Fruit fly (Drosophila melanogaster): ENCODE results near the gene Irk1.

Irk1 gene

dm6 chr3R:23164134-23164533, 4.0 kb upstream of the Irk1 start:
- TF ChIP-seq CTCF (optimal IDR thresholded peaks at IDR 0.05) (no peak), CG8478 (optimal IDR thresholded peaks at IDR 0.05) (no peak)

dm6 chr3R:23164630-23165029, 3.5 kb upstream of the Irk1 start:
- no peak for TF ChIP-seq CTCF (optimal IDR thresholded peaks at IDR 0.05)
- no peak for TF ChIP-seq CG8478 (optimal IDR thresholded peaks at IDR 0.05)

dm6 chr3R:23170335-23170734, 2.2 kb downstream of the Irk1 start:
- TF ChIP-seq CG8478 (optimal IDR thresholded peaks at IDR 0.05) (no peak), CTCF (optimal IDR thresholded peaks at IDR 0.05) (no peak)

- TF ChIP-seq CG8478 (optimal IDR thresholded peaks at IDR 0.05), result no peak
- no peak for TF ChIP-seq CTCF (optimal IDR thresholded peaks at IDR 0.05)
Measured at dm6 chr3R:23171867-23172266, 3.8 kb downstream of the Irk1 start.

- TF ChIP-seq CTCF (optimal IDR thresholded peaks at IDR 0.05) (no peak), CG8478 (optimal IDR thresholded peaks at IDR 0.05) (no peak)
Measured at dm6 chr3R:23173393-23173981, 5.4 kb downstream of the Irk1 start, which contains the start of gene CG46310. CG46310 (plus strand) TSS chr3R:23173873.

dm6 chr3R:23174739-23175138, 6.6 kb downstream of the Irk1 start:
- TF ChIP-seq CTCF (optimal IDR thresholded peaks at IDR 0.05) (no peak), CG8478 (optimal IDR thresholded peaks at IDR 0.05) (no peak)

dm6 chr3R:23175376-23175775, 7.3 kb downstream of the Irk1 start:
- no peak for TF ChIP-seq CG8478 (optimal IDR thresholded peaks at IDR 0.05)
- TF ChIP-seq CTCF (optimal IDR thresholded peaks at IDR 0.05), result no peak

dm6 chr3R:23176445-23177087, 8.4 kb downstream of the Irk1 start:
- TF ChIP-seq CG8478 (optimal IDR thresholded peaks at IDR 0.05), result no peak
- no peak for TF ChIP-seq CTCF (optimal IDR thresholded peaks at IDR 0.05)

- TF ChIP-seq CG8478 (optimal IDR thresholded peaks at IDR 0.05) (no peak), CTCF (optimal IDR thresholded peaks at IDR 0.05) (no peak)
Measured at dm6 chr3R:23177457-23177856, 9.3 kb downstream of the Irk1 start.

- TF ChIP-seq CTCF (optimal IDR thresholded peaks at IDR 0.05) (no peak), CG8478 (optimal IDR thresholded peaks at IDR 0.05) (no peak)
Measured at dm6 chr3R:23178052-23178591, 10.0 kb downstream of the Irk1 start.

dm6 chr3R:23179336-23179735, 11.2 kb downstream of the Irk1 start:
- TF ChIP-seq CG8478 (optimal IDR thresholded peaks at IDR 0.05), result no peak
- no peak for TF ChIP-seq CTCF (optimal IDR thresholded peaks at IDR 0.05)

- TF ChIP-seq CTCF (optimal IDR thresholded peaks at IDR 0.05), result no peak
- TF ChIP-seq CG8478 (optimal IDR thresholded peaks at IDR 0.05), result no peak
Measured at dm6 chr3R:23180980-23181630, 13.0 kb downstream of the Irk1 start.

dm6 chr3R:23181714-23182337, 13.7 kb downstream of the Irk1 start:
- no peak for TF ChIP-seq CG8478 (optimal IDR thresholded peaks at IDR 0.05)
- TF ChIP-seq CTCF (optimal IDR thresholded peaks at IDR 0.05), result no peak

dm6 chr3R:23189143-23189957, 21.2 kb downstream of the Irk1 start:
- no peak for TF ChIP-seq CTCF (optimal IDR thresholded peaks at IDR 0.05)
- no peak for TF ChIP-seq CG8478 (optimal IDR thresholded peaks at IDR 0.05)

Data from S2 (cell line).